Fruit fly (Drosophila melanogaster) Kc167 (cell line): ENCODE measurements around the gene CG18262.

Experiments
- Myc ChIP-seq: fragments of >200 bp; optimal IDR thresholded peaks from 2 replicates; lab custom pipeline; 2017; ENCODE audit warnings: missing external identifiers
- Sin3A ChIP-seq: fragments of >200 bp; optimal IDR thresholded peaks from 2 replicates; lab custom pipeline; 2018; ENCODE audit warnings: missing external identifiers
- h ChIP-seq: fragments of >200 bp; optimal IDR thresholded peaks from 3 replicates; lab custom pipeline; 2018; ENCODE audit warnings: missing external identifiers
- insv ChIP-seq: fragments of >200 bp; optimal IDR thresholded peaks from 3 replicates; lab custom pipeline; 2018; ENCODE audit warnings: missing external identifiers
- psq ChIP-seq: fragments of >200 bp; optimal IDR thresholded peaks from 2 replicates; lab custom pipeline; 2017; ENCODE audit warnings: missing external identifiers
- ttk ChIP-seq: sonication (Bioruptor generic); optimal IDR thresholded peaks from 2 replicates; lab custom pipeline; 2017; ENCODE audit warnings: missing external identifiers

CG18262 gene

DNA sequence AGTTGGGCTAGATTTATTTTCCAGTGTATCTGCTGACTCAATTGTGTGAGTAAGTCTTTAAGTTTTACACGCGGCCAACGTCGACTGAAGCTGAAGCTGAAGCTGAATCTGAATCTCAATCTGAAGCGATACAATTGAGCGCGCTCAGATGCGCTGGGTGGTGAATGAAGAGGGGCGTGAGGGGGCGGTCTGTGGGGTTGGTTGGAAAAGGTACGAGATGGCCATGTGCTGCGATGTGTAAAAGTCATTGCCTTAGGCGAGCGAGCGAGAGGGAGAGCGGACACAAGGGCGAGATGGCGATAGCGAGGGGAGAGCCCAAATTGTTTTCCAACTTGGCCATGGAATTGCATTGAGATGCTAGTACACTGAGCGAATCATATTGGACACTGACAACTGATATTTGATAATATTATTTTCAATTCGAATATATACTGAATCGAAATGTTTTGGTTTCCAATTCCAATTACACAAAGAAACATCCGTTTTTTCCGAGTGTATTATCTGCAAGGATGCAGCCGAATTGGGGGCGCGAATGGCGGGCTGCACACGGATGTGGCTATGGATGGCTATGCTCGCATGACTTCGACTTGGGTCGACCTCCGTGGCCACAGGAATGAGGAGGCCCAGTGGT is 44.0 kb downstream of the CG18262 start:
- TF ChIP-seq Sin3A (lab: Kevin White, UChicago): no peak
- TF ChIP-seq ttk: no peak
- TF ChIP-seq h (lab: Kevin White, UChicago): no peak
- TF ChIP-seq Myc (lab: Kevin White, UChicago): no peak
- TF ChIP-seq insv: no peak
- no peak for TF ChIP-seq psq

DNA sequence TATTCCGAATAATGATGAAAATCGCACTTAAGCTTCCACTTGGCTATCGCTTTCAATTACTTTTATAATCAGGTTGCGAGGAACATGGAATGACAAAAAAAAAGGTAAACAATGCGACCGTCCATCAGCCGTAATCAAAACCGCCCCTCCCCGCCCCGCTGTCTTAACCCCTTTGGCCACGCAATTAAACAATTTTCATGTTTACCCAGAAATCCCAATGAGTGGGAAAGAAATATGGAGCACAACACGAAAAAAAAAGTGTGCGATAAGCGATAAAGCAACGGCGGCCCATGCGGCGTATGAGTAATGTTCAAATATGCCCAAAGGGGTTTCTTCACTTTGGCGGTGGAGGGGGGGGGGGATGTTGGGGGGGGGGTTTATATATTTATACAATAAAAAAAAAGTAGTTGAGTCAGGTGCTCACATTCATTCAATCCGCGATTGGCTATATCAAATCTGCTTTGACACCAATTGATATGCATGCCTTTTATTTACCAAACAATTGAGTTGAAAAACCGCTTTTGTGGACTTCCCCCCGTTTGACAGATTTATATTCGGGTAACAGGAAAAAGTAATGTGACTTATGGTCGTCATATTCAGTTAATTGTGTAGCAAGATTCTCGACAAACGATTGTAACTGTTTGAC is 46.3 kb downstream of the CG18262 start:
- TF ChIP-seq insv (no peak), Sin3A (lab: Kevin White, UChicago) (no peak), ttk (no peak), Myc (lab: Kevin White, UChicago) (no peak), psq (no peak), h (lab: Kevin White, UChicago) (no peak)

DNA sequence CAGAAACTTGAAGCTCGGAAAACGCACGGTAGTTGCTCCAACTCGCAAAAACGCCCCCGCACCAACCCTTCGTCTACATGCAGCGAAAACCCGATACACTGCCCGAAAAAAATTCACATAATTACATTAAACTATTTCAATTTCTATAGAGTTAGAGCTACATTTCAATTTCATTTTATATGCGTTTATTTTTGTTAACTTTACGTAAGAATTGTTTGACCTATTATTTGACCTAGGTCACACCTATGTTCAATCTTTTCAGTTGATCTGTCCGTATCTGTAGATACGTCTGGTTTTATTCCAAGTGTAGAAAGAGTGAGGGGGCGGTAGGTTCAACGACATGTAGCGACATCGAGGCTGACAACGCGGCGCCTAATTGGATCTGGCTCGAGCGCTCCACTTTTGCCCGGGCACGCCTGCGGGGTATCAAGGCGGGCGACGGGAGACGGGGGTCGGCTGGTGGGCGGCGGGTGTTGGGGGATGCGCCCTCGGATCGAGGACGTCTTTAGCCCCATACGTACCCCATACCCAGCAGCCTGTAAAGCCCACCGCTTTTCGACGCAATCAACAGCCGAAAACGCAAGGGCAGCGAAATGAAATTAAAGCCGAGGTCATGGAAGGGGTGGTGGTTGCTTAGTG is 50.1 kb downstream of the CG18262 start:
- TF ChIP-seq h (lab: Kevin White, UChicago): no peak
- TF ChIP-seq Sin3A (lab: Kevin White, UChicago): no peak
- no peak for TF ChIP-seq ttk
